Fruit fly (Drosophila melanogaster): Measurements from ENCODE around the gene up.

Gene up

dm6 chrX:13570255-13570654 lies 32.1 kb downstream of the up start (continued):
- TF ChIP-seq CG3281 (GFP tag; optimal IDR thresholded peaks at IDR 0.05) (peak; percentile 22), chinmo (GFP tag; IDR thresholded peaks at IDR 0.05; ENCODE audit: partially characterized antibody) (no peak), CG9797 (GFP tag; optimal IDR thresholded peaks at IDR 0.05) (no peak), pnt (GFP tag; optimal IDR thresholded peaks at IDR 0.05) (no peak), CG6813 (GFP tag; optimal IDR thresholded peaks at IDR 0.05) (peak; percentile 58), Awh (GFP tag; IDR thresholded peaks at IDR 0.05) (peak; percentile 66; the same call in 1 of the 2 replicates), CG9727 (GFP tag; optimal IDR thresholded peaks at IDR 0.05) (no peak), lbe (GFP tag; optimal IDR thresholded peaks at IDR 0.05) (peak; percentile 50), al (GFP tag; IDR thresholded peaks at IDR 0.05) (no peak), fd64A (GFP tag; optimal IDR thresholded peaks at IDR 0.05) (peak; percentile 14), CG2120 (GFP tag; optimal IDR thresholded peaks at IDR 0.05) (peak; percentile 10), sens (GFP tag) (peak; percentile 75), CG30020 (tag; optimal IDR thresholded peaks at IDR 0.05) (no peak), Meics (GFP tag; optimal IDR thresholded peaks at IDR 0.05) (peak; percentile 14), Ssrp (tag; optimal IDR thresholded peaks at IDR 0.05) (no peak), gem (tag; optimal IDR thresholded peaks at IDR 0.05) (peak; percentile 18), Gsc (GFP tag; IDR thresholded peaks at IDR 0.05) (no peak), Xbp1 (GFP tag; optimal IDR thresholded peaks at IDR 0.05) (no peak), nmo (GFP tag; optimal IDR thresholded peaks at IDR 0.05) (no peak), Lhr (GFP tag; optimal IDR thresholded peaks at IDR 0.05) (no peak), hkb (optimal IDR thresholded peaks at IDR 0.05) (no peak), hkb (GFP tag; IDR thresholded peaks at IDR 0.05) (0 out of 2 replicates have a peak, but pooled peaks have one; percentile 28), CG12942 (GFP tag; optimal IDR thresholded peaks at IDR 0.05) (no peak), zfh2 (GFP tag; optimal IDR thresholded peaks at IDR 0.05) (no peak), CG10274 (GFP tag; optimal IDR thresholded peaks at IDR 0.05) (no peak), CG3407 (GFP tag; optimal IDR thresholded peaks at IDR 0.05) (peak; percentile 0), mirr (GFP tag; optimal IDR thresholded peaks at IDR 0.05) (peak; percentile 1)

- TF ChIP-seq sens (GFP tag) = peak; percentile 1
- TF ChIP-seq CG1832 (GFP tag; optimal IDR thresholded peaks at IDR 0.05) = no peak
Observed at dm6 chrX:13568841-13569240, 33.5 kb downstream of the up start.

DNA sequence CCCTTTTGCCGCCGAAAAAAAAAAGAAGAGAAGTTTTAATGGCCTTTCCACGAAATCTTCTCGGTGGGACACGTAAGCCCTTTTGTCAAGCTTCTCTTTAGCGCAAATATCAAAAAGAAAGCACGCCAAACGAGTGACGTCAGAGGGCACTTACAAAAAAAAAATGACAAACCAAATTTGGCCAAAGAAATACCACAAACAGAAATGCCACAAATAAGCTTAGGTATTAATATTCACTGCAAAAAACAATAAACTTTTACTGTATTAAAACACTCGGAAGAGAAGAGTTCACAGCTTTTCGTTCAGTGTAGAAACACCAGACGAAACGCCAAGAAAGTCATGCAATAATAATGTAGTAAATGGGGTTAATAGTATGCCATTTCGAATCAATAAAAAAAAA lies 34.3 kb downstream of the up start:
- no peak for TF ChIP-seq wor (GFP tag; IDR thresholded peaks at IDR 0.05)
- TF ChIP-seq hth (optimal IDR thresholded peaks at IDR 0.05) = no peak
- TF ChIP-seq eyg (GFP tag; optimal IDR thresholded peaks at IDR 0.05) = peak; percentile 10
- peak; percentile 25 for TF ChIP-seq unpg (GFP tag; optimal IDR thresholded peaks at IDR 0.05)
- peak; percentile 59 for TF ChIP-seq CG11504 (tag; optimal IDR thresholded peaks at IDR 0.05)
- TF ChIP-seq Sin3A (optimal IDR thresholded peaks at IDR 0.05) = no peak
- TF ChIP-seq fd96Cb (tag; optimal IDR thresholded peaks at IDR 0.05) = peak; percentile 18
- peak; percentile 37 for TF ChIP-seq Sox102F (GFP tag; optimal IDR thresholded peaks at IDR 0.05)
- TF ChIP-seq CG15269 (tag; optimal IDR thresholded peaks at IDR 0.05) = peak; percentile 14
- 0 out of 2 replicates have a peak, but pooled peaks have one; percentile 19 for TF ChIP-seq ap (GFP tag; IDR thresholded peaks at IDR 0.05)
- peak; percentile 21; the same call in 1 of the 2 replicates for TF ChIP-seq CG10366 (GFP tag; IDR thresholded peaks at IDR 0.05)
- peak; percentile 46; the same call in 1 of the 2 replicates for TF ChIP-seq CG4730 (GFP tag; IDR thresholded peaks at IDR 0.05)
- peak; percentile 45 for TF ChIP-seq CG3847 (GFP tag; IDR thresholded peaks at IDR 0.05)
- TF ChIP-seq onecut (GFP tag; IDR thresholded peaks at IDR 0.05) = 0 out of 2 replicates have a peak, but pooled peaks have one; percentile 6
- TF ChIP-seq eve (GFP tag; optimal IDR thresholded peaks at IDR 0.05) = peak in 1 of 2 experiments; percentile 30
- 0 out of 2 replicates have a peak, but pooled peaks have one; percentile 24 for TF ChIP-seq ranshi (GFP tag; IDR thresholded peaks at IDR 0.05)
- peak; percentile 43 for TF ChIP-seq CG7839 (tag; optimal IDR thresholded peaks at IDR 0.05)
- no peak for TF ChIP-seq HmgZ (tag; optimal IDR thresholded peaks at IDR 0.05)
- no peak for TF ChIP-seq rib (GFP tag; IDR thresholded peaks at IDR 0.05)
- 0 out of 3 replicates have a peak, but pooled peaks have one; percentile 18 for TF ChIP-seq Aef1 (GFP tag; IDR thresholded peaks at IDR 0.05)
- TF ChIP-seq CG3407 (GFP tag; optimal IDR thresholded peaks at IDR 0.05) = no peak
- peak; percentile 39; the same call in 1 of the 2 replicates for TF ChIP-seq lmd (GFP tag; IDR thresholded peaks at IDR 0.05)
- peak in 1 of 2 experiments; percentile 38 for TF ChIP-seq Hr51 (GFP tag; optimal IDR thresholded peaks at IDR 0.05)
